Worm (Caenorhabditis elegans) whole organism, L2 larva: ENCODE results near the gene ZC513.2.

Source experiments
- F13H6.1 ChIP-seq: sonication (generic microtip); optimal IDR thresholded peaks from 2 replicates; lab custom pipeline; 2016; ENCODE audit warnings: missing genetic modification characterization, missing compliant biosample characterization
- R02D3.7 ChIP-seq: fragments of 150-350 bp; optimal IDR thresholded peaks from 2 replicates; lab custom pipeline; 2014; ENCODE audit warnings: missing biosample characterization, missing genetic modification characterization
- alr-1 ChIP-seq: fragments of 150-350 bp; optimal IDR thresholded peaks from 2 replicates; lab custom pipeline; 2014; ENCODE audit warnings: missing biosample characterization, missing genetic modification characterization
- aly-2 ChIP-seq: fragments of 150-350 bp; optimal IDR thresholded peaks from 2 replicates; lab custom pipeline; 2014; ENCODE audit warnings: missing biosample characterization, missing genetic modification characterization
- ama-1 ChIP-seq: fragments of 150-350 bp; optimal IDR thresholded peaks from 2 replicates; lab custom pipeline; 2018; ENCODE audit warnings: inconsistent platforms
- blmp-1 ChIP-seq: sonication (generic microtip); optimal IDR thresholded peaks from 2 replicates; lab custom pipeline; 2017; ENCODE audit warnings: missing genetic modification characterization, mild to moderate bottlenecking, missing compliant biosample characterization, antibody characterized with exemption, moderate library complexity; ENCODE audit not compliant: insufficient read depth
- ceh-82 ChIP-seq: fragments of 150-350 bp; optimal IDR thresholded peaks from 2 replicates; lab custom pipeline; 2014; ENCODE audit warnings: missing biosample characterization, missing genetic modification characterization
- crh-2 ChIP-seq: sonication (generic microtip); optimal IDR thresholded peaks from 2 replicates; lab custom pipeline; 2017; ENCODE audit warnings: missing biosample characterization, missing genetic modification characterization
- dmd-4 ChIP-seq: sonication (generic microtip); optimal IDR thresholded peaks from 2 replicates; lab custom pipeline; 2017; ENCODE audit warnings: missing biosample characterization, missing genetic modification characterization
- egl-27 ChIP-seq: sonication (generic microtip); optimal IDR thresholded peaks from 3 replicates; lab custom pipeline; 2017; ENCODE audit warnings: missing biosample characterization, missing genetic modification reagents, missing genetic modification characterization
- elt-3 ChIP-seq: sonication (generic microtip); optimal IDR thresholded peaks from 2 replicates; lab custom pipeline; 2017; ENCODE audit warnings: missing biosample characterization, missing genetic modification characterization
- fos-1 ChIP-seq: fragments of 150-350 bp; optimal IDR thresholded peaks from 2 replicates; lab custom pipeline; 2014; ENCODE audit warnings: missing biosample characterization, missing genetic modification characterization
- lin-11 ChIP-seq: fragments of 150-350 bp; sonication (generic microtip); optimal IDR thresholded peaks from 2 replicates; lab custom pipeline; 2014; ENCODE audit warnings: missing biosample characterization, missing genetic modification characterization, inconsistent platforms, mixed read lengths
- lin-13 ChIP-seq: fragments of 150-350 bp; optimal IDR thresholded peaks from 2 replicates; lab custom pipeline; 2014; ENCODE audit warnings: missing biosample characterization, missing genetic modification reagents, missing genetic modification characterization
- lin-39 ChIP-seq: fragments of 150-350 bp; optimal IDR thresholded peaks from 2 replicates; lab custom pipeline; 2014; ENCODE audit warnings: missing biosample characterization, missing genetic modification reagents, missing genetic modification characterization
- mbf-1 ChIP-seq: sonication (generic microtip); optimal IDR thresholded peaks from 2 replicates; lab custom pipeline; 2017; ENCODE audit warnings: missing biosample characterization, missing genetic modification characterization
- mdl-1 ChIP-seq, 2 experiments: fragments of 150-350 bp in 1 of 2; sonication (generic microtip) in 1 of 2; optimal IDR thresholded peaks; 2 replicates each; lab custom pipeline; 2017; ENCODE audit warnings: missing biosample characterization in 2 of 2, missing genetic modification characterization in 2 of 2
- nhr-10 ChIP-seq: sonication (generic microtip); optimal IDR thresholded peaks from 2 replicates; lab custom pipeline; 2017; ENCODE audit warnings: missing biosample characterization, missing genetic modification characterization
- nhr-11 ChIP-seq: fragments of 150-350 bp; optimal IDR thresholded peaks from 2 replicates; lab custom pipeline; 2014; ENCODE audit warnings: missing biosample characterization, missing genetic modification characterization
- nhr-12 ChIP-seq: fragments of 150-350 bp; optimal IDR thresholded peaks from 2 replicates; lab custom pipeline; 2014; ENCODE audit warnings: missing biosample characterization, missing genetic modification characterization
- nhr-129 ChIP-seq: fragments of 150-350 bp; optimal IDR thresholded peaks from 2 replicates; lab custom pipeline; 2014; ENCODE audit warnings: missing biosample characterization, missing genetic modification characterization
- nhr-23 ChIP-seq: fragments of 150-350 bp; optimal IDR thresholded peaks from 2 replicates; lab custom pipeline; 2014; ENCODE audit warnings: missing biosample characterization, missing genetic modification reagents, missing genetic modification characterization
- nhr-237 ChIP-seq: fragments of 150-350 bp; optimal IDR thresholded peaks from 2 replicates; lab custom pipeline; 2014; ENCODE audit warnings: missing biosample characterization, missing genetic modification characterization
- nhr-25 ChIP-seq: fragments of 150-350 bp; sonication (generic microtip); optimal IDR thresholded peaks from 3 replicates; lab custom pipeline; 2014; ENCODE audit warnings: missing biosample characterization, missing genetic modification characterization
- nhr-6 ChIP-seq: fragments of 150-350 bp; optimal IDR thresholded peaks from 2 replicates; lab custom pipeline; 2014; ENCODE audit warnings: missing biosample characterization, missing genetic modification characterization
- nhr-77 ChIP-seq: fragments of 150-350 bp; optimal IDR thresholded peaks from 2 replicates; lab custom pipeline; 2014; ENCODE audit warnings: missing biosample characterization, missing genetic modification characterization
- sem-4 ChIP-seq: fragments of 150-350 bp; optimal IDR thresholded peaks from 2 replicates; lab custom pipeline; 2014; ENCODE audit warnings: missing biosample characterization, missing genetic modification reagents, missing genetic modification characterization
- snpc-4 ChIP-seq: fragments of 150-350 bp; optimal IDR thresholded peaks from 2 replicates; lab custom pipeline; 2014; ENCODE audit warnings: missing biosample characterization, missing genetic modification characterization
- unc-39 ChIP-seq: fragments of 150-350 bp; optimal IDR thresholded peaks from 2 replicates; lab custom pipeline; 2014; ENCODE audit warnings: missing biosample characterization, missing genetic modification characterization
- unc-55 ChIP-seq: fragments of 150-350 bp; sonication (generic microtip); optimal IDR thresholded peaks from 3 replicates; lab custom pipeline; 2014; ENCODE audit warnings: missing biosample characterization, missing genetic modification reagents, missing genetic modification characterization
- unc-62 ChIP-seq: fragments of 150-350 bp; optimal IDR thresholded peaks from 2 replicates; lab custom pipeline; 2014; ENCODE audit warnings: missing biosample characterization, missing genetic modification reagents, missing genetic modification characterization
- zag-1 ChIP-seq: fragments of 150-350 bp; optimal IDR thresholded peaks from 2 replicates; lab custom pipeline; 2014; ENCODE audit warnings: missing biosample characterization, missing genetic modification characterization
- ztf-1 ChIP-seq: fragments of 200-800 bp; sonication (Bioruptor generic); conservative IDR thresholded peaks from 2 replicates; pipeline ENCODE4 v1.3.6; 2022; ENCODE audit warnings: missing genetic modification characterization, missing compliant biosample characterization
- ztf-11 ChIP-seq: sonication (generic microtip); optimal IDR thresholded peaks from 2 replicates; lab custom pipeline; 2017; ENCODE audit warnings: missing biosample characterization, missing genetic modification characterization
- ztf-4 ChIP-seq: fragments of 150-350 bp; optimal IDR thresholded peaks from 2 replicates; lab custom pipeline; 2014; ENCODE audit warnings: missing biosample characterization, missing genetic modification characterization

ZC513.2 gene

ce11 chrV:8092385-8092784, 38.2 kb downstream of the ZC513.2 start, which contains the start of gene str-129:
Gene str-129 (minus strand): TSS chrV:8092485.
- TF ChIP-seq R02D3.7 (tag; lab: Kevin White, UChicago) (no peak), elt-3 (tag; lab: Kevin White, UChicago) (no peak), zag-1 (tag; lab: Kevin White, UChicago) (no peak), unc-55 (no peak), dmd-4 (no peak), alr-1 (tag; lab: Kevin White, UChicago) (no peak), unc-39 (tag; lab: Kevin White, UChicago) (no peak), unc-62 (no peak), nhr-12 (no peak), nhr-25 (tag; lab: Kevin White, UChicago) (no peak), nhr-23 (tag; lab: Kevin White, UChicago) (no peak), crh-2 (tag; lab: Kevin White, UChicago) (no peak), mdl-1 (tag; optimal IDR thresholded peaks at IDR 0.05; lab: Kevin White, UChicago) (no peak), egl-27 (tag; lab: Kevin White, UChicago) (no peak), nhr-6 (tag; lab: Kevin White, UChicago) (no peak), nhr-129 (tag; lab: Kevin White, UChicago) (no peak)
- TF ChIP-seq, all 48 proteins: peak for 0

- no peak for TF ChIP-seq nhr-6 (tag; lab: Kevin White, UChicago)
- TF ChIP-seq ceh-82: no peak
- no peak for TF ChIP-seq alr-1 (tag; lab: Kevin White, UChicago)
- no peak for TF ChIP-seq elt-3 (tag; lab: Kevin White, UChicago)
- no peak for TF ChIP-seq crh-2 (tag; lab: Kevin White, UChicago)
These were observed 41.1 kb downstream of the ZC513.2 start, which contains the start of gene str-146 for ce11 chrV:8095378-8095777. Gene str-146 (minus strand): TSS chrV:8095478.

- TF ChIP-seq nhr-77 (tag; lab: Kevin White, UChicago) (no peak), fos-1 (no peak), blmp-1 (tag; lab: Kevin White, UChicago) (no peak), ztf-4 (tag; lab: Kevin White, UChicago) (no peak), snpc-4 (tag; lab: Kevin White, UChicago) (no peak)
These were observed 44.0 kb downstream of the ZC513.2 start, which contains the start of gene str-145 for ce11 chrV:8098239-8098638. Gene str-145 (minus strand): TSS chrV:8098339.

- TF ChIP-seq lin-13 (GFP tag; lab: Kevin White, UChicago) (no peak), fos-1 (no peak), lin-39 (tag; lab: Kevin White, UChicago) (no peak), unc-62 (no peak), elt-3 (tag; lab: Kevin White, UChicago) (no peak), nhr-23 (tag; lab: Kevin White, UChicago) (no peak), snpc-4 (tag; lab: Kevin White, UChicago) (no peak), ama-1 (no peak), crh-2 (tag; lab: Kevin White, UChicago) (no peak), mbf-1 (tag; lab: Kevin White, UChicago) (no peak)
These were observed 45.1 kb downstream of the ZC513.2 start, which contains the start of gene sdz-23 for ce11 chrV:8099306-8099705. Gene sdz-23 (plus strand): TSS chrV:8099606.

- no peak for TF ChIP-seq sem-4
- no peak for TF ChIP-seq nhr-11
- no peak for TF ChIP-seq aly-2 (tag; lab: Kevin White, UChicago)
- no peak for TF ChIP-seq ztf-11
- TF ChIP-seq nhr-12: no peak
- TF ChIP-seq mdl-1 (tag; optimal IDR thresholded peaks at IDR 0.05; lab: Kevin White, UChicago): no peak
- no peak for TF ChIP-seq egl-27 (tag; lab: Kevin White, UChicago)
- TF ChIP-seq nhr-25 (tag; lab: Kevin White, UChicago): no peak
- TF ChIP-seq nhr-237 (tag; lab: Kevin White, UChicago): no peak
- TF ChIP-seq unc-55: no peak
- TF ChIP-seq nhr-6 (tag; lab: Kevin White, UChicago): no peak
- TF ChIP-seq lin-11 (tag; lab: Kevin White, UChicago): no peak
- TF ChIP-seq nhr-23 (tag; lab: Kevin White, UChicago): no peak
These were observed 48.7 kb downstream of the ZC513.2 start, which contains the start of gene str-90 for ce11 chrV:8102960-8103359. Gene str-90 (plus strand): TSS chrV:8103260.

ce11 chrV:8104473-8104872, 50.2 kb downstream of the ZC513.2 start, which contains the start of gene srlf-16:
Gene srlf-16 (plus strand): TSS chrV:8104773.
- TF ChIP-seq mbf-1 (tag; lab: Kevin White, UChicago): no peak
- no peak for TF ChIP-seq F13H6.1 (tag; lab: Kevin White, UChicago)
- TF ChIP-seq egl-27 (tag; lab: Kevin White, UChicago): no peak
- no peak for TF ChIP-seq elt-3 (tag; lab: Kevin White, UChicago)
- no peak for TF ChIP-seq ceh-82
- no peak for TF ChIP-seq ztf-1 (GFP tag; lab: Robert Waterston, UW)
- TF ChIP-seq nhr-10 (tag; lab: Kevin White, UChicago): no peak
- TF ChIP-seq, all 48 proteins: peak for 0
